Worm (Caenorhabditis elegans) whole organism, mixed stage, embryonic: ENCODE data around the gene C12D8.21.

ENCODE experiments used
- M03D4.4 ChIP-seq: sonication (generic microtip); optimal IDR thresholded peaks from 2 replicates; lab custom pipeline; 2017; ENCODE audit warnings: mild to moderate bottlenecking, missing genetic modification characterization, missing compliant biosample characterization
- bed-3 ChIP-seq: fragments of 200-800 bp; sonication (Bioruptor generic); optimal IDR thresholded peaks from 3 replicates; lab custom pipeline; 2018; ENCODE audit warnings: mild to moderate bottlenecking, missing genetic modification characterization, moderate library complexity, missing compliant biosample characterization
- ceh-83 ChIP-seq: fragments of 200-800 bp; sonication (Bioruptor generic); optimal IDR thresholded peaks from 2 replicates; lab custom pipeline; 2018; ENCODE audit warnings: mild to moderate bottlenecking, missing genetic modification characterization, missing compliant biosample characterization
- ces-1 ChIP-seq: fragments of 150-350 bp; optimal IDR thresholded peaks from 2 replicates; lab custom pipeline; 2014; ENCODE audit warnings: missing biosample characterization, missing genetic modification reagents, missing genetic modification characterization
- cnd-1 ChIP-seq: fragments of 200-800 bp; sonication (Bioruptor generic); optimal IDR thresholded peaks from 2 replicates; lab custom pipeline; 2018; ENCODE audit warnings: mild to moderate bottlenecking, missing genetic modification characterization, missing compliant biosample characterization
- drap-1 ChIP-seq: fragments of 200-800 bp; sonication (Bioruptor generic); optimal IDR thresholded peaks from 3 replicates; lab custom pipeline; 2018; ENCODE audit warnings: mild to moderate bottlenecking, missing genetic modification characterization, missing compliant biosample characterization
- elt-1 ChIP-seq: sonication (generic microtip); optimal IDR thresholded peaks from 2 replicates; lab custom pipeline; 2017; ENCODE audit warnings: missing genetic modification characterization, mild to moderate bottlenecking, missing compliant biosample characterization, antibody characterized with exemption, moderate library complexity, borderline replicate concordance; ENCODE audit not compliant: insufficient read depth
- elt-3 ChIP-seq: fragments of 150-350 bp; optimal IDR thresholded peaks from 2 replicates; lab custom pipeline; 2014; ENCODE audit warnings: missing biosample characterization, missing genetic modification characterization
- ham-2 ChIP-seq: fragments of 200-800 bp; sonication (Bioruptor generic); optimal IDR thresholded peaks from 2 replicates; lab custom pipeline; 2018; ENCODE audit warnings: mild to moderate bottlenecking, missing genetic modification characterization, missing compliant biosample characterization
- hlh-1 ChIP-seq: fragments of 150-350 bp; optimal IDR thresholded peaks from 2 replicates; lab custom pipeline; 2014; ENCODE audit warnings: missing biosample characterization, missing genetic modification reagents, missing genetic modification characterization
- lin-13 ChIP-seq: fragments of 150-350 bp; optimal IDR thresholded peaks from 2 replicates; lab custom pipeline; 2014; ENCODE audit warnings: missing biosample characterization, missing genetic modification characterization
- lin-32 ChIP-seq: fragments of 200-800 bp; sonication (Bioruptor generic); optimal IDR thresholded peaks from 2 replicates; lab custom pipeline; 2018; ENCODE audit warnings: mild to moderate bottlenecking, missing genetic modification characterization, missing compliant biosample characterization
- lsy-2 ChIP-seq: fragments of 150-350 bp; optimal IDR thresholded peaks from 2 replicates; lab custom pipeline; 2014; ENCODE audit warnings: missing biosample characterization, missing genetic modification characterization
- mab-5 ChIP-seq: fragments of 150-350 bp; optimal IDR thresholded peaks from 2 replicates; lab custom pipeline; 2014; ENCODE audit warnings: missing biosample characterization, missing genetic modification characterization
- mep-1 ChIP-seq: fragments of 150-350 bp; optimal IDR thresholded peaks from 2 replicates; lab custom pipeline; 2017; ENCODE audit warnings: missing biosample characterization, missing genetic modification reagents, missing genetic modification characterization, inconsistent platforms
- mls-2 ChIP-seq: sonication (generic microtip); optimal IDR thresholded peaks from 2 replicates; lab custom pipeline; 2016; ENCODE audit warnings: mild to moderate bottlenecking, missing genetic modification characterization, moderate library complexity, missing compliant biosample characterization
- nhr-12 ChIP-seq: fragments of 150-350 bp; optimal IDR thresholded peaks from 2 replicates; lab custom pipeline; 2014; ENCODE audit warnings: missing biosample characterization, missing genetic modification characterization
- nhr-2 ChIP-seq: fragments of 150-350 bp; optimal IDR thresholded peaks from 2 replicates; lab custom pipeline; 2014; ENCODE audit warnings: missing biosample characterization, missing genetic modification characterization
- nhr-237 ChIP-seq: fragments of 150-350 bp; optimal IDR thresholded peaks from 2 replicates; lab custom pipeline; 2014; ENCODE audit warnings: missing biosample characterization, missing genetic modification characterization
- nhr-28 ChIP-seq: fragments of 150-350 bp; optimal IDR thresholded peaks from 2 replicates; lab custom pipeline; 2014; ENCODE audit warnings: missing biosample characterization, missing genetic modification characterization
- nhr-76 ChIP-seq: sonication (generic microtip); optimal IDR thresholded peaks from 2 replicates; lab custom pipeline; 2017; ENCODE audit warnings: missing biosample characterization, missing genetic modification characterization
- pha-4 ChIP-seq: fragments of 150-350 bp; optimal IDR thresholded peaks from 2 replicates; lab custom pipeline; 2018; ENCODE audit warnings: missing biosample characterization, missing genetic modification reagents, missing genetic modification characterization
- sem-2 ChIP-seq: fragments of 200-800 bp; sonication (Bioruptor generic); optimal IDR thresholded peaks from 2 replicates; lab custom pipeline; 2018; ENCODE audit warnings: mild to moderate bottlenecking, missing genetic modification characterization, missing compliant biosample characterization
- snpc-4 ChIP-seq: fragments of 150-350 bp; optimal IDR thresholded peaks from 2 replicates; lab custom pipeline; 2014; ENCODE audit warnings: missing biosample characterization, missing genetic modification characterization
- sptf-1 ChIP-seq: sonication (generic microtip); optimal IDR thresholded peaks from 2 replicates; lab custom pipeline; 2017; ENCODE audit warnings: mild to moderate bottlenecking, missing genetic modification characterization, moderate library complexity, missing compliant biosample characterization
- tbx-8 ChIP-seq: fragments of 200-800 bp; sonication (Bioruptor generic); optimal IDR thresholded peaks from 2 replicates; lab custom pipeline; 2018; ENCODE audit warnings: mild to moderate bottlenecking, missing genetic modification characterization, moderate library complexity, missing compliant biosample characterization
- unc-120 ChIP-seq: sonication (generic microtip); optimal IDR thresholded peaks from 2 replicates; lab custom pipeline; 2017; ENCODE audit warnings: missing genetic modification characterization, missing compliant biosample characterization; ENCODE audit not compliant: poor library complexity, severe bottlenecking
- unc-62 ChIP-seq: fragments of 150-350 bp; optimal IDR thresholded peaks from 2 replicates; lab custom pipeline; 2014; ENCODE audit warnings: missing biosample characterization, missing genetic modification reagents, missing genetic modification characterization
- zip-8 ChIP-seq: fragments of 150-350 bp; optimal IDR thresholded peaks from 2 replicates; lab custom pipeline; 2014; ENCODE audit warnings: missing biosample characterization, missing genetic modification characterization
- ztf-11 ChIP-seq: fragments of 150-350 bp; optimal IDR thresholded peaks from 2 replicates; lab custom pipeline; 2014; ENCODE audit warnings: missing biosample characterization, missing genetic modification characterization

The C12D8.21 gene

ce11 chrV:10205483-10205882, 35.5 kb downstream of the C12D8.21 start, which contains the start of gene ZK856.16:
ZK856.16 (minus strand) TSS chrV:10205583.
- TF ChIP-seq bed-3 (GFP tag; lab: Kevin White, UChicago), result no peak
- TF ChIP-seq ztf-11, result no peak
- no peak for TF ChIP-seq mls-2 (tag; lab: Kevin White, UChicago)
- no peak for TF ChIP-seq ces-1 (GFP tag; lab: Kevin White, UChicago)
- no peak for TF ChIP-seq snpc-4
- no peak for TF ChIP-seq lsy-2 (tag; lab: Kevin White, UChicago)
- TF ChIP-seq ham-2 (GFP tag; lab: Kevin White, UChicago), result no peak
- no peak for TF ChIP-seq ceh-83
- TF ChIP-seq lin-13 (tag; lab: Kevin White, UChicago), result no peak
- no peak for TF ChIP-seq elt-3 (tag; lab: Kevin White, UChicago)
- no peak for TF ChIP-seq pha-4
- no peak for TF ChIP-seq mep-1 (tag; lab: Kevin White, UChicago)
- no peak for TF ChIP-seq nhr-237 (tag; lab: Kevin White, UChicago)
- TF ChIP-seq cnd-1 (tag; lab: Kevin White, UChicago), result no peak
- no peak for TF ChIP-seq drap-1 (GFP tag; lab: Kevin White, UChicago)
- TF ChIP-seq nhr-12 (tag; lab: Kevin White, UChicago), result no peak
- TF ChIP-seq hlh-1, result no peak
- no peak for TF ChIP-seq nhr-28 (tag; lab: Kevin White, UChicago)

ce11 chrV:10204863-10205338, 36.1 kb downstream of the C12D8.21 start, which contains the start of the genes ZK856.19 and ZK856.11:
ZK856.19 (minus strand) TSS chrV:10204913.
ZK856.11 (minus strand) TSS chrV:10204938.
- no peak for TF ChIP-seq lin-13 (tag; lab: Kevin White, UChicago)
- TF ChIP-seq pha-4, result peak; percentile 37
- peak; percentile 65 for TF ChIP-seq unc-120 (tag; lab: Kevin White, UChicago)
- peak; percentile 62 for TF ChIP-seq lsy-2 (tag; lab: Kevin White, UChicago)

DNA sequence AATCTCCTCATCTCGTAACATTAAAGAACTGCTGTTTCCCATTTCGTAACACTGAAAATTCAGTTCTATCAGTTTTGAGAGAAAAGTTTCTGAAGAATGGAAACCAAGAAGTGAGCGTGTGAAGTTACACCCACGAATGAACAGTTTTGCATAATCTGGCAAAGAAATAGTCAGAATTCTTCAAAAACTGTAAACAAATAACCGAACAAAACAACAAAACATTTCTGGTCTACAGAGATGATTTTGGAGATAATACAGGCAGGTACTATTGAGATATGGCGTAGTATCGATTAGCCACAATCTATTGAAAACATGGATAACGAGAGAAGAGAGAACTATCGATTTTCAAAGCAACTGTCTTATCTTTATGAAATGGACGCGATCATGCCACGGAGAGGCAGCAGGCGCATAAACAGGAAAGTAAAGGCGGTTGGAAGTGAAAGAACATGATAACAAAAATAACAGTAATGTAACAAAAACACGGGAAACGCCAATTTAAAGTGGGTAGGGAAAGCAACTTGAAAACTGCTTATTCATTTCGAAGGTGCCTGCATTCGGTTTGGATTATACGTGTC, 37.5 kb downstream of the C12D8.21 start, which contains the start of gene chpf-1:
Gene chpf-1 (minus strand): TSS at position 51 of the 575 bp plus-strand sequence.
- TF ChIP-seq lsy-2 (tag; lab: Kevin White, UChicago), result no peak
- TF ChIP-seq tbx-8, result no peak
- TF ChIP-seq unc-120 (tag; lab: Kevin White, UChicago), result no peak
- no peak for TF ChIP-seq nhr-76
- no peak for TF ChIP-seq nhr-28 (tag; lab: Kevin White, UChicago)
- TF ChIP-seq mab-5 (tag; lab: Kevin White, UChicago), result no peak
- TF ChIP-seq M03D4.4, result no peak
- no peak for TF ChIP-seq mep-1 (tag; lab: Kevin White, UChicago)
- TF ChIP-seq drap-1 (GFP tag; lab: Kevin White, UChicago), result no peak

ce11 chrV:10202340-10202739, 38.6 kb downstream of the C12D8.21 start:
- TF ChIP-seq lin-32 (no peak), ces-1 (GFP tag; lab: Kevin White, UChicago) (no peak), ceh-83 (no peak), unc-120 (tag; lab: Kevin White, UChicago) (no peak), nhr-28 (tag; lab: Kevin White, UChicago) (no peak), unc-62 (GFP tag; lab: Kevin White, UChicago) (no peak), lsy-2 (tag; lab: Kevin White, UChicago) (no peak), sptf-1 (tag; lab: Kevin White, UChicago) (no peak), elt-3 (tag; lab: Kevin White, UChicago) (no peak), ham-2 (GFP tag; lab: Kevin White, UChicago) (no peak), nhr-237 (tag; lab: Kevin White, UChicago) (no peak), pha-4 (no peak), zip-8 (tag; lab: Kevin White, UChicago) (no peak), lin-13 (tag; lab: Kevin White, UChicago) (no peak), mls-2 (tag; lab: Kevin White, UChicago) (no peak), sem-2 (GFP tag; lab: Kevin White, UChicago) (no peak), drap-1 (GFP tag; lab: Kevin White, UChicago) (no peak), nhr-76 (no peak), elt-1 (tag; lab: Kevin White, UChicago) (no peak), M03D4.4 (no peak)

DNA sequence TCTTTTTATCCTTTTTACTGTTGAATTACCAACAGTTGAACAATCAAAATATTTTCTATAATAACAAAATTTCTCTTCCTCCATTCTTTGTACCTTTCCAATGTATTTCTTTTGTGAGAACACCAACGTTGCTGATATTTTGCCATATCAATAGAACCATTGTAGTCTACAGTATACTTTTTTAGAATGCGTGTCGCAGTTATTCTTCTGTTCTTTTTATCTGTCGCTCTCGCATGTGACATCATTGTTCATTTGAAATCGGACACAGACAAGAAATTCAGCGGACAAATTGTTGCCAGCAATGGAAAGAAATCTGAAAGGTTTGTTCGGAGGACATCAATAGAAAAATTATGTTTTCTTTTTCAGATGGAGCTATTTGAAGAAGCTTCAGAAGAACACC, 39.1 kb downstream of the C12D8.21 start, which contains the start of gene ZK856.7:
Gene ZK856.7 (plus strand): TSS at position 186 of the 400 bp plus-strand sequence.
- TF ChIP-seq mab-5 (tag; lab: Kevin White, UChicago) (no peak), nhr-2 (tag; lab: Kevin White, UChicago) (no peak), elt-3 (tag; lab: Kevin White, UChicago) (no peak), sem-2 (GFP tag; lab: Kevin White, UChicago) (no peak), nhr-12 (tag; lab: Kevin White, UChicago) (no peak), ztf-11 (no peak), drap-1 (GFP tag; lab: Kevin White, UChicago) (no peak), mls-2 (tag; lab: Kevin White, UChicago) (no peak), zip-8 (tag; lab: Kevin White, UChicago) (no peak), cnd-1 (tag; lab: Kevin White, UChicago) (no peak)
